Fruit fly (Drosophila melanogaster) whole organism, adult: ENCODE data around the gene RpL30.
A peak's percentile ranks its signal among the peaks of the same experiment; 100 is the strongest.

Source experiments
- CG11617 ChIP-seq: fragments of 200-800 bp; sonication (Bioruptor generic); optimal IDR thresholded peaks from 2 replicates; lab custom pipeline; 2017; ENCODE audit warnings: mild to moderate bottlenecking, missing biosample characterization, missing genetic modification reagents, missing genetic modification characterization
- CG12768 ChIP-seq: fragments of 200-800 bp; sonication (Bioruptor generic); optimal IDR thresholded peaks from 2 replicates; lab custom pipeline; 2017; ENCODE audit warnings: missing biosample characterization, missing genetic modification characterization, mild to moderate bottlenecking, moderate library complexity, missing genetic modification reagents
- CG14711 ChIP-seq: fragments of 200-800 bp; sonication (Bioruptor generic); optimal IDR thresholded peaks from 2 replicates; lab custom pipeline; 2018; ENCODE audit warnings: missing biosample characterization, mild to moderate bottlenecking, missing genetic modification characterization, moderate library complexity
- CG1620 ChIP-seq: fragments of 200-800 bp; sonication (Bioruptor generic); optimal IDR thresholded peaks from 2 replicates; lab custom pipeline; 2016; ENCODE audit warnings: missing biosample characterization, missing genetic modification characterization
- CG33017 ChIP-seq: fragments of 200-800 bp; sonication (Bioruptor generic); optimal IDR thresholded peaks from 2 replicates; lab custom pipeline; 2018; ENCODE audit warnings: missing biosample characterization, mild to moderate bottlenecking, missing genetic modification characterization, moderate library complexity
- CG5204 ChIP-seq: fragments of 200-800 bp; sonication (Bioruptor generic); optimal IDR thresholded peaks from 2 replicates; lab custom pipeline; 2016; ENCODE audit warnings: missing biosample characterization, missing genetic modification characterization
- CG7045 ChIP-seq: fragments of 200-800 bp; sonication (Bioruptor generic); optimal IDR thresholded peaks from 2 replicates; lab custom pipeline; 2017; ENCODE audit warnings: missing biosample characterization, mild to moderate bottlenecking, missing genetic modification characterization
- CG7101 ChIP-seq: fragments of 200-800 bp; sonication (Bioruptor generic); optimal IDR thresholded peaks from 2 replicates; lab custom pipeline; 2018; ENCODE audit warnings: missing biosample characterization, mild to moderate bottlenecking, missing genetic modification characterization, moderate library complexity
- Clk ChIP-seq: fragments of 200-800 bp; sonication (Bioruptor generic); optimal IDR thresholded peaks from 2 replicates; lab custom pipeline; 2017; ENCODE audit warnings: missing biosample characterization, missing genetic modification characterization
- Crg-1 ChIP-seq: fragments of 200-800 bp; sonication (Bioruptor generic); optimal IDR thresholded peaks from 2 replicates; lab custom pipeline; 2016; ENCODE audit warnings: missing biosample characterization, missing genetic modification characterization
- Hr96 ChIP-seq: fragments of 200-800 bp; sonication (Bioruptor generic); optimal IDR thresholded peaks from 2 replicates; lab custom pipeline; 2016; ENCODE audit warnings: missing biosample characterization, missing genetic modification characterization
- Mnt ChIP-seq: fragments of 200-800 bp; sonication (Bioruptor generic); optimal IDR thresholded peaks from 2 replicates; lab custom pipeline; 2016; ENCODE audit warnings: missing biosample characterization, mild to moderate bottlenecking, missing genetic modification characterization
- bab1 ChIP-seq: fragments of 200-800 bp; sonication (Bioruptor generic); optimal IDR thresholded peaks from 3 replicates; lab custom pipeline; 2019; ENCODE audit warnings: missing biosample characterization, mild to moderate bottlenecking, missing genetic modification characterization, moderate library complexity
- cic ChIP-seq: fragments of 200-800 bp; sonication (Bioruptor generic); optimal IDR thresholded peaks from 2 replicates; lab custom pipeline; 2017; ENCODE audit warnings: missing biosample characterization, mild to moderate bottlenecking, missing genetic modification characterization, moderate library complexity
- cnc ChIP-seq, 2 experiments: fragments of >200 bp; optimal IDR thresholded peaks; 2 replicates each; lab custom pipeline; 2017
- kay ChIP-seq: fragments of 200-800 bp; sonication (Bioruptor generic); peaks from one replicate; lab custom pipeline; 2016; ENCODE audit warnings: missing biosample characterization, missing genetic modification characterization, borderline replicate concordance
- ovo ChIP-seq: fragments of 200-800 bp; sonication (Bioruptor generic); optimal IDR thresholded peaks from 2 replicates; lab custom pipeline; 2016; ENCODE audit warnings: missing biosample characterization, missing genetic modification characterization
- pad ChIP-seq: fragments of 200-800 bp; sonication (Bioruptor generic); optimal IDR thresholded peaks from 3 replicates; lab custom pipeline; 2017; ENCODE audit warnings: missing biosample characterization, missing genetic modification characterization, mild to moderate bottlenecking, moderate library complexity, missing genetic modification reagents
- tj ChIP-seq: fragments of 200-800 bp; sonication (Bioruptor generic); optimal IDR thresholded peaks from 3 replicates; lab custom pipeline; 2017; ENCODE audit warnings: missing biosample characterization, mild to moderate bottlenecking, missing genetic modification characterization, moderate library complexity
- toe ChIP-seq: fragments of 200-800 bp; sonication (Bioruptor generic); optimal IDR thresholded peaks from 2 replicates; lab custom pipeline; 2016; ENCODE audit warnings: missing biosample characterization, missing genetic modification characterization

The RpL30 gene

dm6 chr2L:18995660-18996417, 13.3 kb downstream of the RpL30 start, which contains the start of gene CG10650:
CG10650 (minus strand) TSS chr2L:18995934.
- no peak for TF ChIP-seq tj (GFP tag; lab: Kevin White, UChicago)
- no peak for TF ChIP-seq CG7045 (GFP tag; lab: Kevin White, UChicago)
- TF ChIP-seq toe (GFP tag; lab: Kevin White, UChicago) = no peak
- TF ChIP-seq pad (GFP tag; lab: Kevin White, UChicago) = no peak
- TF ChIP-seq cic = peak; percentile 79
- TF ChIP-seq CG11617 = no peak
- peak; percentile 92 for TF ChIP-seq kay (GFP tag; lab: Kevin White, UChicago)
- no peak for TF ChIP-seq CG1620 (GFP tag; lab: Kevin White, UChicago)
- no peak for TF ChIP-seq ovo
- TF ChIP-seq Mnt (GFP tag; lab: Kevin White, UChicago) = peak; percentile 48
- TF ChIP-seq CG12768 = no peak
- TF ChIP-seq CG14711 (tag; lab: Kevin White, UChicago) = no peak
- TF ChIP-seq CG5204 (GFP tag; lab: Kevin White, UChicago) = no peak

- TF ChIP-seq kay (GFP tag; lab: Kevin White, UChicago) (peak; percentile 87), Clk (GFP tag; lab: Kevin White, UChicago) (no peak), Crg-1 (GFP tag; lab: Kevin White, UChicago) (no peak), Mnt (GFP tag; lab: Kevin White, UChicago) (no peak), CG7045 (GFP tag; lab: Kevin White, UChicago) (no peak), ovo (no peak)
These were observed 16.9 kb downstream of the RpL30 start, which contains the start of gene CG46465 for dm6 chr2L:18992196-18992595. CG46465 (plus strand) TSS chr2L:18992496.

dm6 chr2L:18990720-18991119, 18.4 kb downstream of the RpL30 start, which contains the start of gene CG15169:
CG15169 (plus strand) TSS chr2L:18991020.
- no peak for TF ChIP-seq Hr96

dm6 chr2L:18990133-18990532, 19.0 kb downstream of the RpL30 start, which contains the start of gene CG15170:
CG15170 (minus strand) TSS chr2L:18990233.
- no peak for TF ChIP-seq CG7101 (tag; lab: Kevin White, UChicago)

- TF ChIP-seq CG1620 (GFP tag; lab: Kevin White, UChicago) (peak; percentile 8), cic (no peak), CG14711 (tag; lab: Kevin White, UChicago) (peak; percentile 92), toe (GFP tag; lab: Kevin White, UChicago) (peak; percentile 48), CG33017 (tag; lab: Kevin White, UChicago) (peak; percentile 29), Mnt (GFP tag; lab: Kevin White, UChicago) (peak; percentile 22), bab1 (peak; percentile 29), tj (GFP tag; lab: Kevin White, UChicago) (peak; percentile 57), CG5204 (GFP tag; lab: Kevin White, UChicago) (no peak), ovo (peak; percentile 36), CG12768 (no peak), Hr96 (no peak), CG11617 (peak; percentile 65), kay (GFP tag; lab: Kevin White, UChicago) (no peak), CG7045 (GFP tag; lab: Kevin White, UChicago) (peak; percentile 2), CG7101 (tag; lab: Kevin White, UChicago) (peak; percentile 74), Crg-1 (GFP tag; lab: Kevin White, UChicago) (no peak), cnc (optimal IDR thresholded peaks at IDR 0.05; lab: Kevin White, UChicago) (no peak), Clk (GFP tag; lab: Kevin White, UChicago) (no peak), pad (GFP tag; lab: Kevin White, UChicago) (peak; percentile 26)
These were observed 21.8 kb downstream of the RpL30 start, which contains the start of the genes Swip-1 and EMC5 for dm6 chr2L:18987078-18987895. Swip-1 (minus strand) TSS chr2L:18987280. EMC5 (plus strand) TSS chr2L:18987707.

dm6 chr2L:18986125-18986498, 23.0 kb downstream of the RpL30 start:
- TF ChIP-seq CG5204 (GFP tag; lab: Kevin White, UChicago) (no peak), CG1620 (GFP tag; lab: Kevin White, UChicago) (no peak), pad (GFP tag; lab: Kevin White, UChicago) (no peak)
